Worm (Caenorhabditis elegans) whole organism, L1 larva: Measurements from ENCODE around the gene D2021.4.

Source experiments
- C34B4.2 ChIP-seq: sonication (generic microtip); optimal IDR thresholded peaks from 2 replicates; lab custom pipeline; 2017; ENCODE audit warnings: mild to moderate bottlenecking, missing genetic modification characterization, missing compliant biosample characterization
- Y116A8C.19 ChIP-seq: sonication (generic microtip); optimal IDR thresholded peaks from 2 replicates; lab custom pipeline; 2016; ENCODE audit warnings: missing compliant biosample characterization, missing genetic modification characterization, borderline replicate concordance
- aha-1 ChIP-seq: fragments of 150-350 bp; optimal IDR thresholded peaks from 2 replicates; lab custom pipeline; 2014; ENCODE audit warnings: missing biosample characterization, missing genetic modification characterization
- aly-2 ChIP-seq: fragments of 150-350 bp; optimal IDR thresholded peaks from 2 replicates; lab custom pipeline; 2014; ENCODE audit warnings: missing biosample characterization, missing genetic modification characterization
- blmp-1 ChIP-seq: fragments of 150-350 bp; optimal IDR thresholded peaks from 2 replicates; lab custom pipeline; 2014; ENCODE audit warnings: missing biosample characterization, missing genetic modification characterization
- ceh-8 ChIP-seq: fragments of 200-800 bp; sonication (Bioruptor generic); optimal IDR thresholded peaks from 2 replicates; lab custom pipeline; 2018; ENCODE audit warnings: mild to moderate bottlenecking, missing genetic modification characterization, moderate library complexity, missing compliant biosample characterization
- ceh-82 ChIP-seq, 3 experiments: fragments of 150-350 bp in 1 of 3; sonication (generic microtip) in 2 of 3; optimal IDR thresholded peaks; 2 replicates each; lab custom pipeline; 2014 to 2017; ENCODE audit warnings: missing biosample characterization in 3 of 3, missing genetic modification characterization in 3 of 3
- ces-1 ChIP-seq: fragments of 150-350 bp; optimal IDR thresholded peaks from 2 replicates; lab custom pipeline; 2014; ENCODE audit warnings: missing biosample characterization, missing genetic modification reagents, missing genetic modification characterization
- dsc-1 ChIP-seq: sonication (generic microtip); optimal IDR thresholded peaks from 2 replicates; lab custom pipeline; 2016; ENCODE audit warnings: mild to moderate bottlenecking, missing genetic modification characterization, missing compliant biosample characterization
- efl-1 ChIP-seq, 4 experiments: fragments of 150-350 bp; optimal IDR thresholded peaks in 3 of 4; peaks in 1 of 4; 1 replicate in 1 of 4; 2 replicates in 3 of 4; lab custom pipeline; 2014; ENCODE audit warnings: missing biosample characterization in 2 of 4, missing genetic modification characterization in 2 of 4, missing genetic modification reagents in 2 of 4
- efl-3 ChIP-seq: fragments of 200-800 bp; sonication (Bioruptor generic); optimal IDR thresholded peaks from 2 replicates; lab custom pipeline; 2018; ENCODE audit warnings: mild to moderate bottlenecking, missing genetic modification characterization, missing compliant biosample characterization
- egl-13 ChIP-seq: sonication (generic microtip); optimal IDR thresholded peaks from 2 replicates; lab custom pipeline; 2016; ENCODE audit warnings: missing genotype, missing genetic modification reagents, missing genetic modification characterization, missing compliant biosample characterization
- egl-27 ChIP-seq, 2 experiments: fragments of 150-350 bp in 1 of 2; sonication (generic microtip); optimal IDR thresholded peaks; 3 replicates each; lab custom pipeline; 2017 to 2018; ENCODE audit warnings: missing biosample characterization in 2 of 2, missing genetic modification characterization in 2 of 2, missing genetic modification reagents in 2 of 2
- elt-2 ChIP-seq: sonication (generic microtip); optimal IDR thresholded peaks from 2 replicates; lab custom pipeline; 2016; ENCODE audit warnings: missing genetic modification characterization, mild to moderate bottlenecking, inconsistent platforms, missing compliant biosample characterization, missing genetic modification reagents
- elt-3 ChIP-seq, 6 experiments: fragments of 150-350 bp in 1 of 6; sonication (generic microtip); optimal IDR thresholded peaks; 2 replicates each; lab custom pipeline; 2017 to 2018; ENCODE audit warnings: missing biosample characterization in 6 of 6, missing genetic modification characterization in 6 of 6, inconsistent platforms in 1 of 6
- ets-5 ChIP-seq: fragments of 200-800 bp; sonication (Bioruptor generic); IDR thresholded peaks from 2 replicates; pipeline ENCODE4 v1.3.6; 2022; ENCODE audit warnings: missing genetic modification characterization, missing compliant biosample characterization
- fkh-10 ChIP-seq: sonication (generic microtip); optimal IDR thresholded peaks from 2 replicates; lab custom pipeline; 2017; ENCODE audit warnings: missing biosample characterization, missing genetic modification reagents, missing genetic modification characterization
- fos-1 ChIP-seq: fragments of 150-350 bp; optimal IDR thresholded peaks from 2 replicates; lab custom pipeline; 2014; ENCODE audit warnings: missing biosample characterization, missing genetic modification characterization
- grh-1 ChIP-seq: fragments of 200-800 bp; sonication (Bioruptor generic); IDR thresholded peaks from 2 replicates; pipeline ENCODE4 v1.3.6; 2022; ENCODE audit warnings: missing genetic modification reagents, missing genetic modification characterization, missing compliant biosample characterization
- hlh-17 ChIP-seq: fragments of 200-800 bp; sonication (Bioruptor generic); optimal IDR thresholded peaks from 2 replicates; lab custom pipeline; 2018; ENCODE audit warnings: missing genetic modification characterization, mild to moderate bottlenecking, missing compliant biosample characterization, moderate library complexity, borderline replicate concordance
- hlh-4 ChIP-seq: sonication (generic microtip); optimal IDR thresholded peaks from 2 replicates; lab custom pipeline; 2016; ENCODE audit warnings: mild to moderate bottlenecking, missing genetic modification characterization, missing compliant biosample characterization
- hpl-2 ChIP-seq: fragments of 150-350 bp; optimal IDR thresholded peaks from 2 replicates; lab custom pipeline; 2014; ENCODE audit warnings: missing biosample characterization, missing genetic modification reagents, missing genetic modification characterization
- isw-1 ChIP-seq: fragments of 200-800 bp; sonication (Bioruptor generic); IDR thresholded peaks from 2 replicates; pipeline ENCODE4 v1.3.6; 2022; ENCODE audit warnings: missing genetic modification characterization, missing compliant biosample characterization
- jun-1 ChIP-seq: fragments of 150-350 bp; optimal IDR thresholded peaks from 2 replicates; lab custom pipeline; 2014; ENCODE audit warnings: missing biosample characterization, missing genetic modification reagents, missing genetic modification characterization
- lin-14 ChIP-seq: fragments of 200-800 bp; sonication (Bioruptor generic); optimal IDR thresholded peaks from 2 replicates; lab custom pipeline; 2018; ENCODE audit warnings: mild to moderate bottlenecking, missing genetic modification characterization, moderate library complexity, missing compliant biosample characterization
- lin-39 ChIP-seq: fragments of 150-350 bp; optimal IDR thresholded peaks from 2 replicates; lab custom pipeline; 2014; ENCODE audit warnings: missing biosample characterization, missing genetic modification reagents, missing genetic modification characterization
- lsy-2 ChIP-seq, 2 experiments: fragments of 150-350 bp; optimal IDR thresholded peaks; 2 replicates each; lab custom pipeline; 2014; ENCODE audit warnings: missing biosample characterization in 2 of 2, missing genetic modification characterization in 2 of 2
- mdl-1 ChIP-seq, 2 experiments: fragments of 150-350 bp; optimal IDR thresholded peaks; 2 replicates each; lab custom pipeline; 2014 to 2017; ENCODE audit warnings: missing biosample characterization in 2 of 2, missing genetic modification characterization in 2 of 2, inconsistent platforms in 1 of 2
- mef-2 ChIP-seq: fragments of 150-350 bp; optimal IDR thresholded peaks from 2 replicates; lab custom pipeline; 2014; ENCODE audit warnings: missing biosample characterization, missing genetic modification characterization
- mep-1 ChIP-seq: fragments of 150-350 bp; optimal IDR thresholded peaks from 2 replicates; lab custom pipeline; 2014; ENCODE audit warnings: missing biosample characterization, missing genetic modification characterization
- nhr-12 ChIP-seq: sonication (generic microtip); optimal IDR thresholded peaks from 2 replicates; lab custom pipeline; 2017; ENCODE audit warnings: missing biosample characterization, missing genetic modification characterization
- nhr-19 ChIP-seq: fragments of 200-800 bp; sonication (Bioruptor generic); conservative IDR thresholded peaks from 2 replicates; pipeline ENCODE4 v1.3.6; 2022; ENCODE audit warnings: missing genetic modification characterization, missing compliant biosample characterization
- nhr-20 ChIP-seq: sonication (generic microtip); optimal IDR thresholded peaks from 2 replicates; lab custom pipeline; 2016; ENCODE audit warnings: mild to moderate bottlenecking, missing genetic modification characterization, missing compliant biosample characterization
- nhr-47 ChIP-seq: sonication (generic microtip); optimal IDR thresholded peaks from 2 replicates; lab custom pipeline; 2016; ENCODE audit warnings: mild to moderate bottlenecking, missing genetic modification characterization, moderate library complexity, missing compliant biosample characterization
- nhr-84 ChIP-seq: sonication (generic microtip); optimal IDR thresholded peaks from 2 replicates; lab custom pipeline; 2017; ENCODE audit warnings: missing biosample characterization, missing genetic modification characterization
- nhr-85 ChIP-seq: sonication (generic microtip); peaks from one replicate; lab custom pipeline; 2016; ENCODE audit warnings: missing genetic modification characterization, inconsistent platforms, missing compliant biosample characterization
- nhr-90 ChIP-seq: sonication (generic microtip); optimal IDR thresholded peaks from 2 replicates; lab custom pipeline; 2016; ENCODE audit warnings: mild to moderate bottlenecking, missing genetic modification characterization, missing compliant biosample characterization; ENCODE audit not compliant: poor library complexity
- pag-3 ChIP-seq: sonication (generic microtip); optimal IDR thresholded peaks from 2 replicates; lab custom pipeline; 2017; ENCODE audit warnings: missing genetic modification characterization, mild to moderate bottlenecking, missing compliant biosample characterization, antibody characterized with exemption, borderline replicate concordance; ENCODE audit not compliant: insufficient read depth
- pax-3 ChIP-seq: fragments of 200-800 bp; sonication (Bioruptor generic); optimal IDR thresholded peaks from 2 replicates; lab custom pipeline; 2018; ENCODE audit warnings: mild to moderate bottlenecking, missing genetic modification characterization, moderate library complexity, missing compliant biosample characterization
- pqm-1 ChIP-seq: sonication (generic microtip); optimal IDR thresholded peaks from 3 replicates; lab custom pipeline; 2017; ENCODE audit warnings: missing biosample characterization, missing genetic modification characterization
- skn-1 ChIP-seq: fragments of 150-350 bp; optimal IDR thresholded peaks from 2 replicates; lab custom pipeline; 2014; ENCODE audit warnings: missing biosample characterization, missing genetic modification characterization
- snpc-4 ChIP-seq: fragments of 150-350 bp; optimal IDR thresholded peaks from 2 replicates; lab custom pipeline; 2014; ENCODE audit warnings: missing biosample characterization, missing genetic modification characterization
- snu-23 ChIP-seq: sonication (generic microtip); optimal IDR thresholded peaks from 2 replicates; lab custom pipeline; 2016; ENCODE audit warnings: missing genetic modification characterization, missing compliant biosample characterization
- unc-130 ChIP-seq: fragments of 150-350 bp; optimal IDR thresholded peaks from 2 replicates; lab custom pipeline; 2017; ENCODE audit warnings: missing biosample characterization, missing genetic modification characterization, inconsistent platforms
- unc-30 ChIP-seq: sonication (generic microtip); optimal IDR thresholded peaks from 2 replicates; lab custom pipeline; 2017; ENCODE audit warnings: missing biosample characterization, missing genetic modification characterization
- unc-62 ChIP-seq: fragments of 150-350 bp; optimal IDR thresholded peaks from 2 replicates; lab custom pipeline; 2014; ENCODE audit warnings: missing biosample characterization, missing genetic modification reagents, missing genetic modification characterization
- unc-98 ChIP-seq: fragments of 200-800 bp; sonication (Bioruptor generic); IDR thresholded peaks from 2 replicates; pipeline ENCODE4 v1.3.6; 2022; ENCODE audit warnings: missing genetic modification characterization, missing compliant biosample characterization
- xbp-1 ChIP-seq: sonication (generic microtip); optimal IDR thresholded peaks from 2 replicates; lab custom pipeline; 2016; ENCODE audit warnings: missing genetic modification characterization, missing compliant biosample characterization
- zip-4 ChIP-seq: fragments of 200-800 bp; sonication (Bioruptor generic); optimal IDR thresholded peaks from 2 replicates; lab custom pipeline; 2018; ENCODE audit warnings: mild to moderate bottlenecking, missing genetic modification characterization, moderate library complexity, missing compliant biosample characterization
- ztf-11 ChIP-seq, 2 experiments: sonication (generic microtip); optimal IDR thresholded peaks; 2 replicates each; lab custom pipeline; 2016 to 2017; ENCODE audit warnings: missing genetic modification characterization in 2 of 2, missing biosample characterization in 1 of 2, missing compliant biosample characterization in 1 of 2
- ztf-4 ChIP-seq: fragments of 150-350 bp; optimal IDR thresholded peaks from 2 replicates; lab custom pipeline; 2014; ENCODE audit warnings: missing biosample characterization, missing genetic modification characterization

The D2021.4 gene

ce11 chrX:8556614-8557196 is 7.8 kb upstream of the D2021.4 start, which contains the start of gene utx-1 (continued):
- TF ChIP-seq fkh-10 (GFP tag; lab: Kevin White, UChicago) (peak; percentile 3), ztf-4 (tag; lab: Kevin White, UChicago) (no peak), egl-13 (tag; lab: Kevin White, UChicago) (no peak), Y116A8C.19 (tag; lab: Kevin White, UChicago) (no peak), unc-98 (GFP tag; lab: Robert Waterston, UW) (no peak), jun-1 (tag; lab: Kevin White, UChicago) (no peak), ets-5 (GFP tag; lab: Robert Waterston, UW) (no peak), nhr-20 (tag; lab: Kevin White, UChicago) (peak; percentile 31), aha-1 (tag; lab: Kevin White, UChicago) (no peak), lsy-2 (tag; optimal IDR thresholded peaks at IDR 0.05; lab: Kevin White, UChicago) (peak in 1 of 2 experiments; percentile 29), nhr-84 (tag; lab: Kevin White, UChicago) (no peak), ceh-8 (no peak), ceh-82 (tag; optimal IDR thresholded peaks at IDR 0.05; lab: Kevin White, UChicago) (peak in 1 of 3 experiments; percentile 9), skn-1 (tag; lab: Kevin White, UChicago) (peak; percentile 12), lin-39 (no peak), egl-27 (tag; optimal IDR thresholded peaks at IDR 0.05; lab: Kevin White, UChicago) (no peak), aly-2 (tag; lab: Kevin White, UChicago) (no peak), ztf-11 (tag; optimal IDR thresholded peaks at IDR 0.05; lab: Kevin White, UChicago) (peak in 1 of 2 experiments; percentile 37), hlh-17 (no peak), lin-14 (GFP tag; lab: Kevin White, UChicago) (peak; percentile 59), pag-3 (tag; lab: Kevin White, UChicago) (no peak), grh-1 (GFP tag; lab: Robert Waterston, UW) (no peak), hpl-2 (GFP tag; lab: Kevin White, UChicago) (no peak), nhr-85 (peak; percentile 55), snpc-4 (tag; lab: Kevin White, UChicago) (no peak), efl-1 (optimal IDR thresholded peaks at IDR 0.05; lab: Kevin White, UChicago) (peak in 1 of 2 experiments; percentile 24), efl-1 (GFP tag; optimal IDR thresholded peaks at IDR 0.05 in 1 of 2; lab: Kevin White, UChicago) (no peak), hlh-4 (tag; lab: Kevin White, UChicago) (no peak), mep-1 (peak; percentile 21), dsc-1 (tag; lab: Kevin White, UChicago) (peak; percentile 26), snu-23 (GFP tag; lab: Kevin White, UChicago) (peak; percentile 31), pax-3 (tag; lab: Kevin White, UChicago) (no peak), mdl-1 (tag; optimal IDR thresholded peaks at IDR 0.05; lab: Kevin White, UChicago) (peak in 1 of 2 experiments; percentile 12), isw-1 (GFP tag; lab: Robert Waterston, UW) (no peak), efl-3 (GFP tag; lab: Kevin White, UChicago) (no peak), ces-1 (GFP tag; lab: Kevin White, UChicago) (no peak), elt-3 (tag; optimal IDR thresholded peaks at IDR 0.05; lab: Kevin White, UChicago) (no peak), unc-130 (tag; lab: Kevin White, UChicago) (no peak), fos-1 (no peak), nhr-19 (GFP tag; lab: Robert Waterston, UW) (peak; percentile 23; the same call in 1 of the 2 replicates), elt-2 (tag; lab: Kevin White, UChicago) (no peak), C34B4.2 (no peak), mef-2 (tag; lab: Kevin White, UChicago) (no peak), xbp-1 (tag; lab: Kevin White, UChicago) (no peak), blmp-1 (tag; lab: Kevin White, UChicago) (peak; percentile 4), unc-62 (no peak), nhr-90 (tag; lab: Kevin White, UChicago) (peak; percentile 28), unc-30 (tag; lab: Kevin White, UChicago) (no peak), zip-4 (GFP tag; lab: Kevin White, UChicago) (peak; percentile 86), nhr-12 (tag; lab: Kevin White, UChicago) (no peak), nhr-47 (tag; lab: Kevin White, UChicago) (peak; percentile 28), pqm-1 (no peak)
